Fruit fly (Drosophila melanogaster): ENCODE measurements around the gene mfr.

- no peak for TF ChIP-seq CG13204 (GFP tag; optimal IDR thresholded peaks at IDR 0.05)
- no peak for TF ChIP-seq Pif1A (GFP tag; optimal IDR thresholded peaks at IDR 0.05)
- TF ChIP-seq CG4496 (GFP tag; IDR thresholded peaks at IDR 0.05), result no peak
- no peak for TF ChIP-seq CG8159 (tag; optimal IDR thresholded peaks at IDR 0.05)
- TF ChIP-seq D1 (tag; optimal IDR thresholded peaks at IDR 0.05), result no peak
- no peak for TF ChIP-seq gl (tag; optimal IDR thresholded peaks at IDR 0.05)
- TF ChIP-seq CG9948 (tag; optimal IDR thresholded peaks at IDR 0.05), result no peak
- no peak for TF ChIP-seq Pif1B (GFP tag; optimal IDR thresholded peaks at IDR 0.05)
- no peak for TF ChIP-seq CG12605 (GFP tag; IDR thresholded peaks at IDR 0.05)
These were observed 38.5 kb upstream of the mfr start for dm6 chr3L:8950955-8951354.

All from whole organism, pupa.